Fruit fly (Drosophila melanogaster): ENCODE measurements around the gene Eig71Ee.

Eig71Ee gene

DNA sequence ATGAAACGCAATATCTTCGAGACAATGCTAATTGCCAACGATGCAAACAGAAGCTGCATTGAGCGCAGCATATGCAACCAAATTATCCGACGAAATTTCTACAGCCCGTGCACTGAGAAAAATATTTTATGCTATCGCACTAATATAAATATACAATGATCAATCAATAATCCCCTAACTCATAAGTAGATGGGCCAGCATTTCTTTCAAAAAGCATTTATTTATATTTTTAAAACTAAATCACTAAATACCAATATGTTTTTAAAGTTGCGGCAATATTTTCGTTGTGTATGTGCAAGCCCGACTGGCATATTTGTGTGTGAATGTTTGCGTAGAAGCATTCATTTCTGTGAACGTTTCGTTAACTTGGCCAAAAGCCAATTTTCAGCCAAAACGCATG lies 9.6 kb downstream of the Eig71Ee start:
- no peak for TF ChIP-seq bab1 (GFP tag; optimal IDR thresholded peaks at IDR 0.05)
- no peak for TF ChIP-seq CG12768 (GFP tag; optimal IDR thresholded peaks at IDR 0.05)
- no peak for TF ChIP-seq CG11617 (GFP tag; optimal IDR thresholded peaks at IDR 0.05)
- TF ChIP-seq cnc (optimal IDR thresholded peaks at IDR 0.05) = no peak
- no peak for TF ChIP-seq CG1620 (GFP tag; optimal IDR thresholded peaks at IDR 0.05)
- TF ChIP-seq CG7101 (tag; optimal IDR thresholded peaks at IDR 0.05) = no peak
- no peak for TF ChIP-seq CG7045 (GFP tag; optimal IDR thresholded peaks at IDR 0.05)
- no peak for TF ChIP-seq ovo (GFP tag; optimal IDR thresholded peaks at IDR 0.05)
- TF ChIP-seq Crg-1 (GFP tag; optimal IDR thresholded peaks at IDR 0.05) = no peak
- TF ChIP-seq Clk (GFP tag; optimal IDR thresholded peaks at IDR 0.05) = no peak
- no peak for TF ChIP-seq CG33017 (tag; optimal IDR thresholded peaks at IDR 0.05)

DNA sequence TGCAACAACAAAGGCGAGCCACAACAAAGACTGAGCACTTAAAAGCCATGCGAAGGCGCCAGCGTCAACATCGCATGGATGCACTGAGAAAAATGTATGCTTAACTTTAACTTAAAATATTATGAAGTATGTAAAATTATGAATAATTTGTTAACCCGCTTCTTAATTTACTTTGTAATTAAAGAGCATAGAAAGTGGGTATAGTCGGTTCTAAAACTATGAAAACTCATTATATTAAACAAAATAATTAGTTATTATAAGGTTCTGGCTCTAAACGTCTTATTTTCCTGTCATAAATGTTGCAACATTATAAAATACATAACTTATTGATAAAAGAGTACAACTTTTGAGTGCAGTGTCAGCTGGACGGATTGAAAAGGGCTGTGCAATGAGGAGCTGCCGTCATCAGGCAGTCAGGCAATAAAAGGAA lies 14.2 kb downstream of the Eig71Ee start:
- TF ChIP-seq Clk (GFP tag; optimal IDR thresholded peaks at IDR 0.05) (no peak), toe (GFP tag; optimal IDR thresholded peaks at IDR 0.05) (no peak), CG1620 (GFP tag; optimal IDR thresholded peaks at IDR 0.05) (no peak), cic (GFP tag; optimal IDR thresholded peaks at IDR 0.05) (no peak), CG14711 (tag; optimal IDR thresholded peaks at IDR 0.05) (no peak), cnc (optimal IDR thresholded peaks at IDR 0.05) (no peak), CG12768 (GFP tag; optimal IDR thresholded peaks at IDR 0.05) (no peak), bab1 (GFP tag; optimal IDR thresholded peaks at IDR 0.05) (no peak), kay (GFP tag; ENCODE audit: borderline replicate concordance) (no peak), CG33017 (tag; optimal IDR thresholded peaks at IDR 0.05) (no peak), CG5204 (GFP tag; optimal IDR thresholded peaks at IDR 0.05) (no peak), CG7045 (GFP tag; optimal IDR thresholded peaks at IDR 0.05) (no peak), Mnt (GFP tag; optimal IDR thresholded peaks at IDR 0.05) (no peak), Hr96 (GFP tag; optimal IDR thresholded peaks at IDR 0.05) (no peak), tj (GFP tag; optimal IDR thresholded peaks at IDR 0.05) (no peak), pad (GFP tag; optimal IDR thresholded peaks at IDR 0.05) (no peak)

DNA sequence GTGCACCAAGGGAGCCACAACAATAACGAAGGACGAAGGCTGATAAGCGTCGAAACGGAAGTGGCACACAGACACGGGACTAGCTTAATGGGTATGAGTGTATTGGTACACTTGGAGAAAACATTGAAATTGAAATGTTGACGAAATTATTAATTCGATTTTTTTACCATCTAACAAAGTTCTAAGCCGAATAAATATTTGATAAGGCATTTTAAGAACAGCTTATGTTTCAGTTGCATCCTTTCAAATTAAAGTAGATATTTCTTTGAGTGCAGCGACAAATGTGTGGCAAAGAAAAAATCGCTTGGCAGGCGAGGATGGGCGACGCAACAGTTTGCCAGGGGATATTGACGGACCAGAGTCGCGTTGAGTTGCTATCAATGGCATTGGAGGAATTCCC lies 15.8 kb downstream of the Eig71Ee start:
- TF ChIP-seq CG7045 (GFP tag; optimal IDR thresholded peaks at IDR 0.05) = no peak

DNA sequence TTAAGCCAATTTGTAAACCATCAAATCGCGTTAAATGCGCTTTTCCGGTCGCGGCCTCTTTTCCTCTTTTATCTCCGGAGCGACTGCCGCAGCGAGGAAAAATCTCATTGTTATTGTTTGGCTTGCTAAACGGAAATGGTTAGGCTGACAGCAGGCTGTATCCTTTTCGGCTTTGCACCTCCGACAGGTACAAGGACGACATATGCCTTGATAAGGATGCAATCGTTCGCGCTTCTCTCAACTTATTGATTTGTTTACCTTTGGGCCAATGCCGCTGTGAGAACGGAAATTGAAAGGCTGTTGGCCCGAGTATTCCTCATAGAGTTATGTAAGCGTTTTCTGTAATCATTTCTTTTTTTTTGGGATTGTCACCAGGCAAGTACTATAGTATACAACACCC lies 17.3 kb downstream of the Eig71Ee start:
- TF ChIP-seq Hr96 (GFP tag; optimal IDR thresholded peaks at IDR 0.05) = no peak

DNA sequence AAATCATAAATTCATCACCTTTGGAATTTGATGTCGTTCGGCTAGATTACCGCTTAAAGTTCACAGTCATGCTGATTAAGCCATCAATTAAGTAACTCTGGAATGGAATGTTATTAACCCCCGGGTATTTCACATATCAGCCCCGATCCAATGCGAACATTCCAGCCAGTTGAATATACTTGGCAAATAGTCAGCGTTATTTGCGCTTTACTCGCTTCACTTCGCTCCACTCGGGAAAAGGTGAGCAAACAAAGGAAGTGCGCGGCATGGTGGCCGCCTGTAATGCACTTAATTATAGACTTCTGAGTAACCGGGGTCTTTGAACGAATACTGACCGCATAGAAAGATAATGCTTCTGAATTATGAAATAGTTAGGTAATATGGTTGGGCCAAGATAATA lies 18.2 kb downstream of the Eig71Ee start:
- TF ChIP-seq kay (GFP tag; ENCODE audit: borderline replicate concordance) = peak; percentile 49
- no peak for TF ChIP-seq toe (GFP tag; optimal IDR thresholded peaks at IDR 0.05)

DNA sequence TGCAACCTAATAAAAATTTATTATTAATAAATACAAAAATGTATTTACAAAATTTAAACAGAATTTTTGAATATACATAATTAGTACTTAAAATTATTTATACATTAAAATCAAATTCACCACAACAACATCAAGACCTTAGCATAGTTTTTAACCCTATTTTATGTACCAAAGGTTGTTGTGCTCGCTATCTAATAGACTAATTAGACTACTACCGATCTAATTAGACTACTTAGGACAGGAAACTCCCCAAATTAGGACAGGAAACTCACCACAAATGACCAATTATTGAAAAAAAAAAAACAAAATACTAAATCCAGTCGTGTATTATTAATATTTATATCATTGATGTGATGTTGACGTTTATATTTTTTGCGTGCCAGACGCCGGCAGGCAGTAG lies 18.8 kb downstream of the Eig71Ee start:
- TF ChIP-seq Hr96 (GFP tag; optimal IDR thresholded peaks at IDR 0.05) (no peak), pad (GFP tag; optimal IDR thresholded peaks at IDR 0.05) (no peak), tj (GFP tag; optimal IDR thresholded peaks at IDR 0.05) (no peak), CG5204 (GFP tag; optimal IDR thresholded peaks at IDR 0.05) (no peak), Mnt (GFP tag; optimal IDR thresholded peaks at IDR 0.05) (no peak), CG7045 (GFP tag; optimal IDR thresholded peaks at IDR 0.05) (no peak), CG7101 (tag; optimal IDR thresholded peaks at IDR 0.05) (no peak), toe (GFP tag; optimal IDR thresholded peaks at IDR 0.05) (no peak), CG14711 (tag; optimal IDR thresholded peaks at IDR 0.05) (no peak), CG11617 (GFP tag; optimal IDR thresholded peaks at IDR 0.05) (no peak), CG12768 (GFP tag; optimal IDR thresholded peaks at IDR 0.05) (no peak), bab1 (GFP tag; optimal IDR thresholded peaks at IDR 0.05) (no peak), ovo (GFP tag; optimal IDR thresholded peaks at IDR 0.05) (no peak), CG1620 (GFP tag; optimal IDR thresholded peaks at IDR 0.05) (no peak), Clk (GFP tag; optimal IDR thresholded peaks at IDR 0.05) (no peak)

DNA sequence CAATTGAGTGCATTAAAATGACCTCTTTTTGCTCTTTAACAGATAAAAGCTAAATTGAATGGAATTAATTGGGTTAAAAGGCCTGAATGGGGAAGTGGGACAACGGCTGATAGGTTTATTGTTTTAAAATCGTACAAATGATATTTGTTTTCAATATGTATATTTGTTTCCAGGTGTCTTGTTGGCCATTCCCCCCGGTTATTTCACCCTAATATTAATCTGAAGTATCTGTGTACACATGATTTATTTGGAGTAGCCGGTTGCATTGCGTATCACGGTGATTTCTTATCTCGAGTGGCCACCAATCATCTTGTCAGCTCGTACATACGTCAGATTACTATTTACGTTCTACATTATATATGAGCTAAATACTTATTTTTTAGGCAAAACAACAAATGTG lies 19.5 kb downstream of the Eig71Ee start:
- no peak for TF ChIP-seq toe (GFP tag; optimal IDR thresholded peaks at IDR 0.05)
- TF ChIP-seq CG33017 (tag; optimal IDR thresholded peaks at IDR 0.05) = peak; percentile 12
- peak; percentile 69 for TF ChIP-seq cic (GFP tag; optimal IDR thresholded peaks at IDR 0.05)

DNA sequence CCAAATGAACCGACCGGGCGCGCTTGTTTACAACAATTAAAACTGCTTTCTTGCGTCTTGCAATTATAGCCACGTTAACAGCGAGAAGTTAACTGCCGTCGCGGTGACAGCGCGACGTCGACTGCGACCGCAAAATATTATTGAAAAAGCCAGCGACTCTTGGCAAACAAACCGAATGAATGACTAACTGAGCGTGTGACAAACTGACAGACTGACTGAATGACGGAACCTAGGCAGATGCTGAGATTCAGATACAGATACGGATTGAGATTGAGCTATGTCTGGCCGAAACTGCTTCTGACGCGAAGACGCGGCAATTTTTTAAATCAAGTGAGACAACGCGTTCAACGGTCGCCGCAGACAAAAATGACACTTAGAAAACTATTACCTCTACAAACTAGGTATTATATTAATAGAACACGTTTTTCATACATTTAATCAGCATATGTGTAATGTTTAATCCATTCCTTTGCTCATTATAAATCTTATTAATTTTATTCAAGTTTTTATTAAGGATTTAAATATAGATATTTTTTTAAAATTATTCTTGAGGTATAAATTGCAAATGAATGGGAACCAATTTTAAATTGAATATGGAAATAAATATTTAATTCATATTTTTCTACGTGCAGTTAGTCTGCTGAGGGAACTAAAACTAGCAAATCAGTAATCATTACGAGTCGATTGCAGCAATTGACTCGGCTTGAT lies 21.3 kb downstream of the Eig71Ee start:
- no peak for TF ChIP-seq bab1 (GFP tag; optimal IDR thresholded peaks at IDR 0.05)
- no peak for TF ChIP-seq tj (GFP tag; optimal IDR thresholded peaks at IDR 0.05)
- TF ChIP-seq kay (GFP tag; ENCODE audit: borderline replicate concordance) = no peak
- no peak for TF ChIP-seq Crg-1 (GFP tag; optimal IDR thresholded peaks at IDR 0.05)
- TF ChIP-seq Hr96 (GFP tag; optimal IDR thresholded peaks at IDR 0.05) = no peak
- TF ChIP-seq CG33017 (tag; optimal IDR thresholded peaks at IDR 0.05) = peak; percentile 78
- no peak for TF ChIP-seq ovo (GFP tag; optimal IDR thresholded peaks at IDR 0.05)
- TF ChIP-seq CG7101 (tag; optimal IDR thresholded peaks at IDR 0.05) = peak; percentile 72
- no peak for TF ChIP-seq Mnt (GFP tag; optimal IDR thresholded peaks at IDR 0.05)
- TF ChIP-seq cic (GFP tag; optimal IDR thresholded peaks at IDR 0.05) = peak; percentile 28
- peak; percentile 10 for TF ChIP-seq CG12768 (GFP tag; optimal IDR thresholded peaks at IDR 0.05)
- no peak for TF ChIP-seq CG1620 (GFP tag; optimal IDR thresholded peaks at IDR 0.05)
- TF ChIP-seq CG11617 (GFP tag; optimal IDR thresholded peaks at IDR 0.05) = peak; percentile 25
- TF ChIP-seq CG7045 (GFP tag; optimal IDR thresholded peaks at IDR 0.05) = peak; percentile 13
- TF ChIP-seq CG5204 (GFP tag; optimal IDR thresholded peaks at IDR 0.05) = peak; percentile 1
- TF ChIP-seq toe (GFP tag; optimal IDR thresholded peaks at IDR 0.05) = no peak
- TF ChIP-seq CG14711 (tag; optimal IDR thresholded peaks at IDR 0.05) = peak; percentile 62
